Worm (Caenorhabditis elegans) whole organism, midembryonic: ENCODE measurements around the gene ttll-15.

Experiments used
- T22C8.4 ChIP-seq: fragments of 200-800 bp; sonication (Bioruptor generic); IDR thresholded peaks from 2 replicates; pipeline ENCODE4 v1.3.6; 2022; ENCODE audit warnings: missing genetic modification characterization, missing compliant biosample characterization
- cog-1 ChIP-seq: sonication (generic microtip); optimal IDR thresholded peaks from 2 replicates; lab custom pipeline; 2016; ENCODE audit warnings: missing genetic modification characterization, missing compliant biosample characterization
- flt-1 ChIP-seq: fragments of 200-800 bp; sonication (Bioruptor generic); IDR thresholded peaks from 2 replicates; pipeline ENCODE4 v1.3.6; 2022; ENCODE audit warnings: missing genetic modification characterization, missing compliant biosample characterization
- klf-2 ChIP-seq: fragments of 200-800 bp; sonication (Bioruptor generic); conservative IDR thresholded peaks from 2 replicates; pipeline ENCODE4 v1.3.6; 2022; ENCODE audit warnings: missing genetic modification reagents, missing genetic modification characterization, missing compliant biosample characterization
- med-1 ChIP-seq: sonication (generic microtip); optimal IDR thresholded peaks from 2 replicates; lab custom pipeline; 2017; ENCODE audit warnings: missing genetic modification characterization, mild to moderate bottlenecking, missing compliant biosample characterization, antibody characterized with exemption, missing genetic modification reagents; ENCODE audit not compliant: insufficient read depth
- ref-1 ChIP-seq: fragments of 200-800 bp; sonication (Bioruptor generic); conservative IDR thresholded peaks from 2 replicates; pipeline ENCODE4 v1.3.6; 2022; ENCODE audit warnings: missing genetic modification reagents, missing genetic modification characterization, missing compliant biosample characterization
- tab-1 ChIP-seq: fragments of 200-800 bp; sonication (Bioruptor generic); IDR thresholded peaks from 2 replicates; pipeline ENCODE4 v1.3.6; 2022; ENCODE audit warnings: missing genetic modification characterization, missing compliant biosample characterization
- ztf-23 ChIP-seq: fragments of 200-800 bp; sonication (Bioruptor generic); IDR thresholded peaks from 2 replicates; pipeline ENCODE4 v1.3.6; 2022; ENCODE audit warnings: missing genetic modification reagents, missing genetic modification characterization, missing compliant biosample characterization
- ztf-29 ChIP-seq: fragments of 200-800 bp; sonication (Bioruptor generic); IDR thresholded peaks from 2 replicates; pipeline ENCODE4 v1.3.6; 2022; ENCODE audit warnings: missing genetic modification reagents, missing genetic modification characterization, missing compliant biosample characterization

Gene ttll-15

DNA sequence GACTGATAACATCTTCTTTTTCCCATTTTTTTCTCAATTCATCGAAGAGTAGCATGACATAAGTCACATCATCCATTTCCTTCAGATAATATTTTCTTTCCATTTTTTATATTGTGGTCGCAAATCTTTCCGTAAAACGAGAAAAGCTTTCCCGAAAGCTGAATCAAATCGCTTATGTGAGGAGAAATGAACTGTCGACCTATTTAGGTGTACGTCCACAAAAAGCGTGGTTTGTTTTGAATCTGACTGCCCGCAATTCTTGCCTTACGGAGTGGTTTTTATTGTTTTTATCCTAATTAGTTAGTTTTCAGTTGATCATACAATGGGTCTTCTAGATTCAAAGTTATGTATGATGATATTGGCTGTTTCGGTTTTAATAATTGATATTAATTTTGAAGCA is at the start of gene ttll-15:
TSS of gene ttll-15 (plus strand) at position 301 of the 400 bp plus-strand sequence.
- no peak for TF ChIP-seq ztf-29 (GFP tag; lab: Robert Waterston, UW)

DNA sequence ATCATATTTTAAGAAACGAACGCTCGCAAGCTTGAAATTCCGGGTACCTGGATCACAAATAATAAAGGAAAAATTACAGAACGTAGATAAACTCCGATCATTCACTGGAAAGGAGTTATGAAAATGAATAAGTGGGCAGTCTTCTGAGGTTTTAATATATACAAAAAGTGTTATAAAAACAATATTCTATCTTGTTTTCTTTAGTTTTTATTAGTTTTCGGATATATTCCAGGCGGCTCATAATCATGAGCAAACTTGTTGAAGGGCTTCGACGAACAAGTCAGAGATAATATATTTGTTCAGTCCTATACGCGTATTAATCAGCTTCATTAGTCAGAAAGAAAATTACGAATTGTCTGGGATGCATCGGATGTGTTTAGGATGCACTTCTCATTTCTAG is 44.4 kb upstream of the ttll-15 start, which contains the start of gene gcy-6:
TSS of gene gcy-6 (minus strand) at position 101 of the 400 bp plus-strand sequence.
- TF ChIP-seq klf-2 (GFP tag; lab: Robert Waterston, UW): no peak
- TF ChIP-seq ref-1 (GFP tag; lab: Robert Waterston, UW): no peak
- TF ChIP-seq flt-1 (GFP tag; lab: Robert Waterston, UW): no peak
- no peak for TF ChIP-seq T22C8.4

DNA sequence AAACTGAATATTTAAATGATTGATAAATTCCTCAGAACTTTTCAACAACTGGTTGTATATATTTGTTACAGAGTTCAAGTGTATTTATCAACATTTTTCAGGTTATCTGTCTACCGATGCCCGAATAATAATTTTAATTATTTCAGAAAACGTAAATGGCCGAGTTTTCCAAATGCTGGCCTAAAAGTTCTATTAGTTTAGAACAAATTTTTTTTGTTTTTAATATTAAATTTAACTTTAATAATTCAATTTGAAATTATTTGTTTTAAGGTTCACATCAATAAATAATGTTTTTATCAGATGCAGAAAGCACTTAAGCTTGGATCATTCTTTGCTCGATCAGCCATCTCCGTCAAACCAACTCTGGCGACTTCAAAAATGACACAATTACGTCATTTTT is 44.0 kb upstream of the ttll-15 start, which contains the start of gene trx-2:
TSS of gene trx-2 (plus strand) at position 301 of the 400 bp plus-strand sequence.
- TF ChIP-seq ztf-23 (GFP tag; lab: Robert Waterston, UW): no peak
- TF ChIP-seq cog-1 (tag; lab: Kevin White, UChicago): no peak
- TF ChIP-seq tab-1: no peak
- TF ChIP-seq flt-1 (GFP tag; lab: Robert Waterston, UW): no peak
- TF ChIP-seq T22C8.4: no peak
- TF ChIP-seq med-1 (GFP tag; lab: Kevin White, UChicago): no peak
- TF ChIP-seq klf-2 (GFP tag; lab: Robert Waterston, UW): no peak
- TF ChIP-seq ref-1 (GFP tag; lab: Robert Waterston, UW): no peak
- no peak for TF ChIP-seq ztf-29 (GFP tag; lab: Robert Waterston, UW)

DNA sequence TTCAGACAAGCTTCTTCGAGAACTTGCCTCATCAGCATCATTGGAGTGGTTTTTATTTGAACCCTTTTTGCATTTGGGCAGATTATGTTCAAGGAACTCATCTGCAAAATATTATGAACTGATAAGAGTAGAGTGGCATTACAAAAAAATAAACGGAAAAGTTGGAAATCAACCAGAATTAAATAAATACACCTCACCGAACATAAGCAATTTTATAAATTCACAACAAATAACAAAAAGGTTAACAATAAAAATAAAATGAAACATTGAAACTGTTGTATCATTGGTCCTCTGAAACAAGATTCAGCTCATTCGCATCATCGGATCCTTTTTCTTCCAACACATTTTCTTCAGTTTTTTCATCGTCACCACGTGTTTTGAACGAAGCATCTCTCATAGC is 41.0 kb upstream of the ttll-15 start, which contains the start of gene asps-1:
TSS of gene asps-1 (minus strand) at position 101 of the 400 bp plus-strand sequence.
- no peak for TF ChIP-seq ztf-23 (GFP tag; lab: Robert Waterston, UW)
- no peak for TF ChIP-seq klf-2 (GFP tag; lab: Robert Waterston, UW)
- no peak for TF ChIP-seq med-1 (GFP tag; lab: Kevin White, UChicago)
- TF ChIP-seq ztf-29 (GFP tag; lab: Robert Waterston, UW): no peak
- TF ChIP-seq T22C8.4: no peak

DNA sequence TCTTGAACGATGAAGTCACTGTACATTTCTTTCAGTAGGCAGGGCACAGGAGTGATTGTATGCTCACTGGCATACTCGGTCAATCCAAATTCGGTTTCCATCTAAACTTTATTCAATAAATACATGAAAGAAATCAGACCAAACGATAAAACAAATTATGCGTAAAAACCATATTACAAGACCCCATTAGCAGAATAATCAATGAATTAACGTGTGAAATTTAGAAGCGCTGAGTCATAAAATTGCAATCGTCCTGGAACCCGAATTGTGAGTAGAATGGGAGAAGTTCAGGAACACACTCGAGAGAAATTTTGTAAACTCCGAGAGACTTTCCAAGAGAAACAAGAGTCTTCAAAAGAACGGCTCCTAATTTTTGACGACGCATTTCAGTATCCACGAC is 38.9 kb upstream of the ttll-15 start, which contains the start of gene B0024.11:
TSS of gene B0024.11 (minus strand) at position 101 of the 400 bp plus-strand sequence.
- TF ChIP-seq ref-1 (GFP tag; lab: Robert Waterston, UW) (no peak), flt-1 (GFP tag; lab: Robert Waterston, UW) (no peak), T22C8.4 (no peak), ztf-29 (GFP tag; lab: Robert Waterston, UW) (no peak), cog-1 (tag; lab: Kevin White, UChicago) (no peak), tab-1 (no peak), med-1 (GFP tag; lab: Kevin White, UChicago) (no peak)

DNA sequence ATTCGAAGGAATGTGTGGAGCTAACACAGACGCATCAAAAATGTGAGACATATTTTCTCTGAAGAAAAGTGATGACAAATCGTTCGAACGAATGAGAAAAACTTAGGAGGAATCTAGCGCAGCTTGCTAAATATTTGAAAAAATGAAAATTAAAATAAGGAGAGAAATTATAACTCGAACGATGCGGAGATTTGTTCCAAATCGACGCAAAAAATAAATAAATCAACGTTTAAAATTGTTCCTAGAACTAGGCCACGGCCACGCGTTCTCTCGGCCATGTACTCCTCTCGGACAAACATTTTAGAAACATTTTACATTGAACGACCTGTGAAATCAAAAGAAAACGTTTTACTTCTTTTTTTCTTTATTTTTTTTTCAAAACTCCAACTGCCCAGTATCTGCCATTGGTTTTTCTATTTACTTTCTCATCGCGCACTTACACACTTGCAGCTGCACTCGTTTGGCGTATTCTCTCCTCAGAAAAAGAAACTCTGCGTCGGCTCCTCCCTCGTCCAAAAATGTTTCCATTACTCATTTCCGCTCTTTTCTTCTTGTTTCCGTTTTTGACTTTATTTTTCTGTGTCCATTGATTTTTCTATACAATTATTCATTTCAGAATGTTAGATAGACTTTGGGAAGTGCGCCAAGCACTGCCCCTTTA is 38.1 kb upstream of the ttll-15 start, which contains the start of the genes gna-1 and B0024.13:
TSS of gene gna-1 (minus strand) at position 51 of the 661 bp plus-strand sequence.
TSS of gene B0024.13 (plus strand) at position 611 of the 661 bp plus-strand sequence.
- TF ChIP-seq tab-1 (no peak), ztf-23 (GFP tag; lab: Robert Waterston, UW) (peak; percentile 69; the same call in 1 of the 2 replicates)

DNA sequence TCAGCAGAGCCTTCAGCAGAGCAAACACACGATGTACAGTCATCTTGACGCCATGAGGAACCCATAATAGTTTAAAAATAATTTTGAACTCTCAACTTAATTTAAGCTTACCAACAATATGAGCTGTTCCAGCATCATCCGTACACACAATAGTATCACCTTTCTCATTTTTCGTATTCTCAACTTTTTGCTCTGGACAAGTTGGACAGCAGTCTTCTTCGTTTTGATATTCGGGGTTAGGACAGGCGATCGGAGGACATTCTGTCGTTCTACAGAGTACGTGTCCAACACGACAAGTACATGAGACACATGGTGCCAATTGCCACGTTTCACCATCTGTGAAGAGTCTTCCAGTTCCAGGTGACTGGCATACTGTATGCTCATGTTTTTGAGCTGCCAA is 34.8 kb upstream of the ttll-15 start:
- TF ChIP-seq tab-1: no peak
- no peak for TF ChIP-seq flt-1 (GFP tag; lab: Robert Waterston, UW)
- TF ChIP-seq med-1 (GFP tag; lab: Kevin White, UChicago): no peak
- TF ChIP-seq T22C8.4: no peak
- TF ChIP-seq ztf-23 (GFP tag; lab: Robert Waterston, UW): no peak
- TF ChIP-seq klf-2 (GFP tag; lab: Robert Waterston, UW): no peak
- TF ChIP-seq ref-1 (GFP tag; lab: Robert Waterston, UW): no peak
- no peak for TF ChIP-seq ztf-29 (GFP tag; lab: Robert Waterston, UW)
- no peak for TF ChIP-seq cog-1 (tag; lab: Kevin White, UChicago)

DNA sequence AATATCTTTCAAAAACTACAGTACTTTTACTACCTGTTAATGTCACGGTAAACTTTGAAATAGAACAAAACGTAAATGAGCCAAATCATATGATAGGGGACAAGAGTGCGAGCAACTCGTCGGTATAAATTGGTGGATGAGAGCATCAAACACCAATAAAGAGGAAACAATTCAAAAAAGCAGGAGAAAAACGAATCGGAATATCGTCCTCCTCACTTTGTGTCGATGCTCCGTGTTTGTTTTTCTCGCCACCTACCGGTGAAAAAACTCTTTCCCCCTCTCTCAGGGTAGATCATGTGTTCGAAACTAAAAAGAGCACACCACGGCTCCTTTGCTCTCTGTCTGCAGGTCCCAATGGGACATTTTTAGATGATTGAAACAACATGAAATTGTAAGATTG is 30.3 kb upstream of the ttll-15 start:
- TF ChIP-seq klf-2 (GFP tag; lab: Robert Waterston, UW) (no peak), ztf-23 (GFP tag; lab: Robert Waterston, UW) (no peak), ztf-29 (GFP tag; lab: Robert Waterston, UW) (no peak), cog-1 (tag; lab: Kevin White, UChicago) (no peak), med-1 (GFP tag; lab: Kevin White, UChicago) (no peak), tab-1 (no peak), flt-1 (GFP tag; lab: Robert Waterston, UW) (no peak)

DNA sequence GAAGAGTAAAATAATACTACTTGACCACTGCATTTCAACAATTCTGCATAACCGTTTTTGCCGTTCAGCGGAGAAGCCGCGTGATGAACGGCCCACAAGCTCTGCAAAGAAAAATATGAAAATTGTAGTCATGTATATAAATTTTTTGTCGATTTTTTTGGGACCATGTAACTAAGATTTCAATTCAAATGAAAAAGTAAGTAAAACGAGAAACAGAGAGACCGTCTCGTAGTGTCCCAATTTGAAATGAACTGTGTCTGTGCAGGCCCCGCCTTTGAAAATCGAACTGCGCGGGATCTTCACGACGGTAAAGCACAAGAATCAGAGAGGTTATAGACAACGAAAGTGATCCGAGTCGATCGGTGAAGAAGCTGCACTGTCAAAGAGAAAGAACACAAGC is 26.3 kb upstream of the ttll-15 start, which contains the start of gene crm-1:
TSS of gene crm-1 (minus strand) at position 101 of the 400 bp plus-strand sequence.
- TF ChIP-seq med-1 (GFP tag; lab: Kevin White, UChicago) (no peak), ref-1 (GFP tag; lab: Robert Waterston, UW) (no peak), flt-1 (GFP tag; lab: Robert Waterston, UW) (no peak)

DNA sequence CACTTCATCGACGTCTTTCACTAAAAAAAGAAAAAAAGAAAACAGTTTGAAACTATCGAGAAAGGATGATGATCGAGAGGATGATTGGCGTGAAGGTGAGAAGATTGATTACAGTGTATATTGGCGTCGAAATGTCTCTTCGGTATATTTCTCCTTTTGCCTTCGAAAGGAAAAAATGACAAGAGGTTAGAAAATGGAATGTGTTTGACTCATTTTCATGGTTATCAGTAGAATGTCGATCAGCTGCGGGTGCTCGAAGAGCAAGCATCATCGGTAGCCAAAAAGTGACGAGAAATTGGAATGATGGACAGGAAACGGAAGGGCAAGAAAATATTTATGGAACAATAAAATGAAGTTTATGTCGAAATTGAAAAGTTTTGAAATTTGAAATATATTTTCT is 24.5 kb upstream of the ttll-15 start:
- TF ChIP-seq T22C8.4 (no peak), med-1 (GFP tag; lab: Kevin White, UChicago) (no peak), flt-1 (GFP tag; lab: Robert Waterston, UW) (no peak)
